Worm (Caenorhabditis elegans): ENCODE measurements around the gene F57E7.2.

ce11 chrV:16488172-16488571 is 5.2 kb upstream of the F57E7.2 start, which contains the start of gene sqst-4:
- TF ChIP-seq ztf-4 (tag; optimal IDR thresholded peaks at IDR 0.05) (no peak), ama-1 (optimal IDR thresholded peaks at IDR 0.05) (no peak), ceh-82 (tag; optimal IDR thresholded peaks at IDR 0.05) (no peak), nhr-77 (tag; optimal IDR thresholded peaks at IDR 0.05) (no peak), lin-13 (GFP tag; optimal IDR thresholded peaks at IDR 0.05) (no peak), nhr-237 (tag; optimal IDR thresholded peaks at IDR 0.05) (no peak)

All from whole organism, L2 larva.